Worm (Caenorhabditis elegans) whole organism, young adult: ENCODE results near the gene rgs-1.

Experiments
- B0019.2 ChIP-seq: fragments of 200-800 bp; sonication (Bioruptor generic); conservative IDR thresholded peaks from 2 replicates; pipeline ENCODE4 v1.3.6; 2022; ENCODE audit warnings: missing genetic modification reagents, missing genetic modification characterization, missing compliant biosample characterization
- B0035.1 ChIP-seq: sonication (generic microtip); optimal IDR thresholded peaks from 2 replicates; lab custom pipeline; 2016; ENCODE audit warnings: missing genetic modification characterization, mild to moderate bottlenecking, missing compliant biosample characterization, missing genotype, missing genetic modification reagents
- B0336.3 ChIP-seq: fragments of 200-800 bp; sonication (Bioruptor generic); IDR thresholded peaks from 2 replicates; pipeline ENCODE4 v1.3.6; 2022; ENCODE audit warnings: missing genetic modification characterization, missing compliant biosample characterization
- D2030.7 ChIP-seq: fragments of 200-800 bp; sonication (Bioruptor generic); IDR thresholded peaks from 2 replicates; pipeline ENCODE4 v1.3.6; 2022; ENCODE audit warnings: missing genetic modification reagents, missing genetic modification characterization, missing compliant biosample characterization
- F10E7.11 ChIP-seq: sonication (generic microtip); optimal IDR thresholded peaks from 2 replicates; lab custom pipeline; 2017; ENCODE audit warnings: mild to moderate bottlenecking, missing genetic modification characterization, moderate library complexity, missing compliant biosample characterization
- F23B12.7 ChIP-seq: sonication (generic microtip); optimal IDR thresholded peaks from 2 replicates; lab custom pipeline; 2017; ENCODE audit warnings: missing genetic modification characterization, mild to moderate bottlenecking, missing compliant biosample characterization, antibody characterized with exemption, moderate library complexity; ENCODE audit not compliant: insufficient read depth
- F33H1.4 ChIP-seq: fragments of 200-800 bp; sonication (Bioruptor generic); IDR thresholded peaks from 2 replicates; pipeline ENCODE4 v1.3.6; 2022; ENCODE audit warnings: missing genetic modification reagents, missing genetic modification characterization, missing compliant biosample characterization
- F37B4.10 ChIP-seq: fragments of 200-800 bp; sonication (Bioruptor generic); IDR thresholded peaks from 2 replicates; pipeline ENCODE4 v1.3.6; 2022; ENCODE audit warnings: missing genetic modification characterization, missing compliant biosample characterization
- F39B2.1 ChIP-seq: fragments of 200-800 bp; sonication (Bioruptor generic); IDR thresholded peaks from 2 replicates; pipeline ENCODE4 v1.3.6; 2022; ENCODE audit warnings: missing genetic modification reagents, missing genetic modification characterization, missing compliant biosample characterization
- F49E8.2 ChIP-seq: sonication (generic microtip); optimal IDR thresholded peaks from 3 replicates; lab custom pipeline; 2017; ENCODE audit warnings: missing genetic modification characterization, mild to moderate bottlenecking, missing compliant biosample characterization, antibody characterized with exemption, moderate library complexity; ENCODE audit not compliant: insufficient read depth
- Y67H2A.10 ChIP-seq: fragments of 200-800 bp; sonication (Bioruptor generic); conservative IDR thresholded peaks from 2 replicates; pipeline ENCODE4 v1.3.6; 2022; ENCODE audit warnings: missing genetic modification reagents, missing genetic modification characterization, missing compliant biosample characterization
- Y95B8A.8 ChIP-seq: fragments of 200-800 bp; sonication (Bioruptor generic); IDR thresholded peaks from 2 replicates; pipeline ENCODE4 v1.3.6; 2022; ENCODE audit warnings: missing genetic modification reagents, missing genetic modification characterization, missing compliant biosample characterization
- ZK185.1 ChIP-seq: sonication (generic microtip); optimal IDR thresholded peaks from 2 replicates; lab custom pipeline; 2016; ENCODE audit warnings: mild to moderate bottlenecking, missing genetic modification characterization, missing compliant biosample characterization; ENCODE audit not compliant: poor library complexity, severe bottlenecking
- atf-7 ChIP-seq: sonication (generic microtip); optimal IDR thresholded peaks from 2 replicates; lab custom pipeline; 2017; ENCODE audit warnings: mild to moderate bottlenecking, missing genetic modification characterization, missing compliant biosample characterization
- attf-6 ChIP-seq: fragments of 200-800 bp; sonication (Bioruptor generic); IDR thresholded peaks from 2 replicates; pipeline ENCODE4 v1.3.6; 2022; ENCODE audit warnings: missing genetic modification reagents, missing genetic modification characterization, missing compliant biosample characterization
- bed-1 ChIP-seq: fragments of 200-800 bp; sonication (Bioruptor generic); IDR thresholded peaks from 2 replicates; pipeline ENCODE4 v1.3.6; 2022; ENCODE audit warnings: missing genetic modification reagents, missing genetic modification characterization, missing compliant biosample characterization
- ceh-79 ChIP-seq: sonication (generic microtip); optimal IDR thresholded peaks from 2 replicates; lab custom pipeline; 2017; ENCODE audit warnings: mild to moderate bottlenecking, missing genetic modification characterization, missing compliant biosample characterization
- chd-7 ChIP-seq: sonication (generic microtip); optimal IDR thresholded peaks from 2 replicates; lab custom pipeline; 2016; ENCODE audit warnings: mild to moderate bottlenecking, missing genetic modification characterization, moderate library complexity, missing compliant biosample characterization
- dpl-1 ChIP-seq: fragments of 150-350 bp; optimal IDR thresholded peaks from 2 replicates; lab custom pipeline; 2014; ENCODE audit warnings: missing biosample characterization, missing genetic modification reagents, missing genetic modification characterization
- egl-44 ChIP-seq: fragments of 200-800 bp; sonication (Bioruptor generic); IDR thresholded peaks from 2 replicates; pipeline ENCODE4 v1.3.6; 2022; ENCODE audit warnings: missing genetic modification reagents, missing genetic modification characterization, missing compliant biosample characterization
- ets-4 ChIP-seq: fragments of 200-800 bp; sonication (Bioruptor generic); optimal IDR thresholded peaks from 2 replicates; lab custom pipeline; 2018; ENCODE audit warnings: mild to moderate bottlenecking, missing genetic modification characterization, missing compliant biosample characterization
- fkh-3 ChIP-seq: sonication (generic microtip); optimal IDR thresholded peaks from 2 replicates; lab custom pipeline; 2016; ENCODE audit warnings: mild to moderate bottlenecking, missing genetic modification characterization, missing compliant biosample characterization
- hsf-1 ChIP-seq: fragments of 200-800 bp; sonication (Bioruptor generic); IDR thresholded peaks from 2 replicates; pipeline ENCODE4 v1.3.6; 2022; ENCODE audit warnings: missing genetic modification reagents, missing genetic modification characterization, missing compliant biosample characterization
- lag-1 ChIP-seq: fragments of 200-800 bp; sonication (Bioruptor generic); IDR thresholded peaks from 2 replicates; pipeline ENCODE4 v1.3.6; 2022; ENCODE audit warnings: missing genetic modification reagents, missing genetic modification characterization, missing compliant biosample characterization
- lin-26 ChIP-seq: fragments of 200-800 bp; sonication (Bioruptor generic); IDR thresholded peaks from 2 replicates; pipeline ENCODE4 v1.3.6; 2022; ENCODE audit warnings: missing genetic modification reagents, missing genetic modification characterization, missing compliant biosample characterization
- lin-40 ChIP-seq: sonication (generic microtip); optimal IDR thresholded peaks from 2 replicates; lab custom pipeline; 2016; ENCODE audit warnings: missing genetic modification characterization, mild to moderate bottlenecking, missing compliant biosample characterization, missing genotype, missing genetic modification reagents
- sea-2 ChIP-seq: fragments of 200-800 bp; sonication (Bioruptor generic); IDR thresholded peaks from 2 replicates; pipeline ENCODE4 v1.3.6; 2022; ENCODE audit warnings: missing genetic modification characterization, missing compliant biosample characterization
- zfh-2 ChIP-seq: fragments of 200-800 bp; sonication (Bioruptor generic); conservative IDR thresholded peaks from 2 replicates; pipeline ENCODE4 v1.3.6; 2022; ENCODE audit warnings: missing genetic modification reagents, missing genetic modification characterization, missing compliant biosample characterization
- zim-3 ChIP-seq: sonication (generic microtip); optimal IDR thresholded peaks from 2 replicates; lab custom pipeline; 2017; ENCODE audit warnings: mild to moderate bottlenecking, missing genetic modification characterization, moderate library complexity, missing compliant biosample characterization
- ztf-18 ChIP-seq: sonication (generic microtip); optimal IDR thresholded peaks from 2 replicates; lab custom pipeline; 2016; ENCODE audit warnings: missing genotype, mild to moderate bottlenecking, missing genetic modification characterization, missing compliant biosample characterization
- ztf-25 ChIP-seq: fragments of 200-800 bp; sonication (Bioruptor generic); IDR thresholded peaks from 2 replicates; pipeline ENCODE4 v1.3.6; 2022; ENCODE audit warnings: missing genetic modification reagents, missing genetic modification characterization, missing compliant biosample characterization
- ztf-26 ChIP-seq: sonication (generic microtip); optimal IDR thresholded peaks from 2 replicates; lab custom pipeline; 2017; ENCODE audit warnings: missing genetic modification characterization, missing compliant biosample characterization

rgs-1 gene

ce11 chrIII:9982119-9982642, 34.2 kb downstream of the rgs-1 start:
- TF ChIP-seq ets-4 (GFP tag; lab: Kevin White, UChicago) (no peak), Y67H2A.10 (GFP tag; lab: Robert Waterston, UW) (no peak), lag-1 (no peak), F49E8.2 (no peak), F33H1.4 (GFP tag; lab: Robert Waterston, UW) (no peak), F23B12.7 (tag; lab: Kevin White, UChicago) (no peak), ceh-79 (tag; lab: Kevin White, UChicago) (no peak), bed-1 (GFP tag; lab: Robert Waterston, UW) (no peak), zfh-2 (GFP tag; lab: Robert Waterston, UW) (no peak), lin-26 (no peak), hsf-1 (no peak)

- TF ChIP-seq zim-3 (tag; lab: Kevin White, UChicago) (no peak), ztf-25 (no peak), fkh-3 (tag; lab: Kevin White, UChicago) (no peak), D2030.7 (GFP tag; lab: Robert Waterston, UW) (no peak), B0336.3 (no peak), F37B4.10 (GFP tag; lab: Robert Waterston, UW) (no peak)
These were observed 42.6 kb downstream of the rgs-1 start, which contains the start of gene R10E12.2 for ce11 chrIII:9973765-9974164. Gene R10E12.2, minus strand, starts transcription at chrIII:9973865.

- TF ChIP-seq F39B2.1 (GFP tag; lab: Robert Waterston, UW) (no peak), F10E7.11 (tag; lab: Kevin White, UChicago) (no peak), B0019.2 (no peak), ZK185.1 (no peak), ztf-25 (no peak), attf-6 (GFP tag; lab: Robert Waterston, UW) (no peak), atf-7 (tag; lab: Kevin White, UChicago) (no peak), dpl-1 (GFP tag; lab: Kevin White, UChicago) (no peak), ztf-18 (tag; lab: Kevin White, UChicago) (no peak), Y67H2A.10 (GFP tag; lab: Robert Waterston, UW) (no peak), chd-7 (tag; lab: Kevin White, UChicago) (no peak)
These were observed 44.1 kb downstream of the rgs-1 start for ce11 chrIII:9972192-9972811.

- TF ChIP-seq bed-1 (GFP tag; lab: Robert Waterston, UW) = no peak
- TF ChIP-seq egl-44 = no peak
- no peak for TF ChIP-seq sea-2 (GFP tag; lab: Robert Waterston, UW)
- no peak for TF ChIP-seq lin-26
- no peak for TF ChIP-seq F49E8.2
- no peak for TF ChIP-seq F23B12.7 (tag; lab: Kevin White, UChicago)
- TF ChIP-seq lin-40 (tag; lab: Kevin White, UChicago) = no peak
- TF ChIP-seq B0035.1 (tag; lab: Kevin White, UChicago) = no peak
- TF ChIP-seq D2030.7 (GFP tag; lab: Robert Waterston, UW) = no peak
- no peak for TF ChIP-seq Y95B8A.8 (GFP tag; lab: Robert Waterston, UW)
- no peak for TF ChIP-seq chd-7 (tag; lab: Kevin White, UChicago)
- TF ChIP-seq ztf-26 (tag; lab: Kevin White, UChicago) = no peak
- no peak for TF ChIP-seq ZK185.1
- no peak for TF ChIP-seq atf-7 (tag; lab: Kevin White, UChicago)
These were observed 47.0 kb downstream of the rgs-1 start for ce11 chrIII:9969371-9969770.
